Worm (Caenorhabditis elegans): ENCODE results near the gene M03E7.2.

The M03E7.2 gene

DNA sequence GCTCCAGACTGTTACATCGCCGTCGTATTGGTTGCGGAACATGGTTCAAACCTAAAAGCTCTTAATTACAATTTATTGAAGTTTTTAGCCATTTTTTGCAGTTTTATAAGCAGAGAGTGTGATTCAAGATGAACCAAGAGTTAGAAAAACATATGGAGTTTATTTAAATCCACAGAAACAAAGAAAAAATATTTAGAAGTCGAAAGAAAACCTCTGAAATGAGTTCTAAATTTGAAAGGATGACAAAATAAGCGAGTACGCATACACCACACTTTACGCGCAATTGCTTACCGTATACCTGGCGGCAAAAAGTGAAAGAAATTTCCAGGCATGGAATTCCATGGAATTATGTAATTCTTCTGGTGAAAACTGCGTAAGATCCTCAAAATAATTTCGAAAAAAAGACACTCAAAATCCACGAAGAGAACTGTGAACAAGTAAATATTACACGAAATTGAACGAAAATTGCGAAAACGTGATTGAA is 33.1 kb upstream of the M03E7.2 start, which contains the start of gene pas-6 (continued):
- TF ChIP-seq K12H6.12 (tag; optimal IDR thresholded peaks at IDR 0.05): no peak
- TF ChIP-seq madf-8 (GFP tag; conservative IDR thresholded peaks at IDR 0.05): peak; percentile 97
- peak; percentile 35 for TF ChIP-seq tbp1 (GFP tag; optimal IDR thresholded peaks at IDR 0.05)
- peak; percentile 84 for TF ChIP-seq xnd-1 (tag; optimal IDR thresholded peaks at IDR 0.05)
- peak; percentile 31 for TF ChIP-seq F23B12.7 (tag; optimal IDR thresholded peaks at IDR 0.05; ENCODE audit: insufficient read depth)
- peak; percentile 61 for TF ChIP-seq B0019.2 (GFP tag; conservative IDR thresholded peaks at IDR 0.05)
- no peak for TF ChIP-seq dpff-1 (tag; optimal IDR thresholded peaks at IDR 0.05)
- TF ChIP-seq madf-10 (tag; optimal IDR thresholded peaks at IDR 0.05): no peak
- peak; percentile 81 for TF ChIP-seq ceh-91 (GFP tag; IDR thresholded peaks at IDR 0.05)
- TF ChIP-seq lin-35 (GFP tag; optimal IDR thresholded peaks at IDR 0.05): peak in 1 of 3 experiments; percentile 27
- peak; percentile 37 for TF ChIP-seq snpc-1.3 (tag; optimal IDR thresholded peaks at IDR 0.05; ENCODE audit: insufficient read depth)
- peak; percentile 39 for TF ChIP-seq snpc-1.1 (tag; optimal IDR thresholded peaks at IDR 0.05; ENCODE audit: insufficient read depth)
- no peak for TF ChIP-seq K11D2.4 (GFP tag; IDR thresholded peaks at IDR 0.05)
- TF ChIP-seq unc-62 (GFP tag; optimal IDR thresholded peaks at IDR 0.05): no peak

- TF ChIP-seq tbx-9 (tag; optimal IDR thresholded peaks at IDR 0.05; ENCODE audit: borderline replicate concordance) (no peak), nhr-80 (tag; optimal IDR thresholded peaks at IDR 0.05) (no peak), xnd-1 (tag; optimal IDR thresholded peaks at IDR 0.05) (no peak), attf-6 (GFP tag; IDR thresholded peaks at IDR 0.05) (no peak), somi-1 (GFP tag; optimal IDR thresholded peaks at IDR 0.05) (no peak), Y67H2A.10 (GFP tag; conservative IDR thresholded peaks at IDR 0.05) (no peak), sdz-38 (tag; optimal IDR thresholded peaks at IDR 0.05) (no peak), sptf-2 (GFP tag; optimal IDR thresholded peaks at IDR 0.05) (no peak), zim-3 (tag; optimal IDR thresholded peaks at IDR 0.05) (no peak), ztf-25 (GFP tag; IDR thresholded peaks at IDR 0.05) (no peak), hrde-1 (tag; optimal IDR thresholded peaks at IDR 0.05; ENCODE audit: borderline replicate concordance) (no peak), nhr-27 (tag; optimal IDR thresholded peaks at IDR 0.05) (no peak), nfya-1 (tag; optimal IDR thresholded peaks at IDR 0.05; ENCODE audit: borderline replicate concordance, insufficient read depth) (no peak), B0019.2 (GFP tag; conservative IDR thresholded peaks at IDR 0.05) (no peak), nhr-90 (tag; optimal IDR thresholded peaks at IDR 0.05) (no peak), repo-1 (tag; optimal IDR thresholded peaks at IDR 0.05) (no peak), sea-2 (GFP tag; IDR thresholded peaks at IDR 0.05) (no peak)
Measured at ce11 chrV:5584833-5585232, 32.6 kb upstream of the M03E7.2 start, which contains the start of gene CD4.11. TSS of gene CD4.11 (plus strand) at chrV:5585133.

ce11 chrV:5587042-5587441 is 30.4 kb upstream of the M03E7.2 start:
- no peak for TF ChIP-seq die-1 (tag; optimal IDR thresholded peaks at IDR 0.05)
- TF ChIP-seq C17E4.6 (GFP tag; IDR thresholded peaks at IDR 0.05): no peak
- TF ChIP-seq attf-5 (GFP tag; optimal IDR thresholded peaks at IDR 0.05): no peak
- TF ChIP-seq F10E7.11 (tag; optimal IDR thresholded peaks at IDR 0.05): no peak
- TF ChIP-seq xnd-1 (tag; optimal IDR thresholded peaks at IDR 0.05): no peak
- TF ChIP-seq ztf-18 (tag; optimal IDR thresholded peaks at IDR 0.05): no peak
- peak; percentile 53 for TF ChIP-seq tbp1 (GFP tag; optimal IDR thresholded peaks at IDR 0.05)
- TF ChIP-seq nfya-1 (tag; optimal IDR thresholded peaks at IDR 0.05; ENCODE audit: borderline replicate concordance, insufficient read depth): no peak
- TF ChIP-seq rcor-1 (GFP tag; IDR thresholded peaks at IDR 0.05): no peak
- no peak for TF ChIP-seq lir-1 (GFP tag; conservative IDR thresholded peaks at IDR 0.05)
- no peak for TF ChIP-seq F55B11.4 (tag; optimal IDR thresholded peaks at IDR 0.05; ENCODE audit: borderline replicate concordance, insufficient read depth)
- peak; percentile 54 for TF ChIP-seq gei-17 (GFP tag; optimal IDR thresholded peaks at IDR 0.05)
- no peak for TF ChIP-seq Y53G8AR.9 (GFP tag; conservative IDR thresholded peaks at IDR 0.05)
- TF ChIP-seq F49E8.2 (tag; optimal IDR thresholded peaks at IDR 0.05; ENCODE audit: insufficient read depth): no peak
- no peak for TF ChIP-seq lin-35 (GFP tag; optimal IDR thresholded peaks at IDR 0.05)
- TF ChIP-seq unc-130 (GFP tag; optimal IDR thresholded peaks at IDR 0.05): no peak
- TF ChIP-seq pha-4 (tag; optimal IDR thresholded peaks at IDR 0.05): no peak
- TF ChIP-seq C06A6.2 (GFP tag; conservative IDR thresholded peaks at IDR 0.05): peak; percentile 67
- no peak for TF ChIP-seq snpc-1.3 (tag; optimal IDR thresholded peaks at IDR 0.05; ENCODE audit: insufficient read depth)
- no peak for TF ChIP-seq ama-1 (optimal IDR thresholded peaks at IDR 0.05)
- no peak for TF ChIP-seq ama-1 (GFP tag; optimal IDR thresholded peaks at IDR 0.05)
- no peak for TF ChIP-seq ztf-25 (GFP tag; IDR thresholded peaks at IDR 0.05)

Data from whole organism, young adult.